Fruit fly (Drosophila melanogaster) whole organism, prepupa: ENCODE data around the gene CG8202.

Source experiments
- CG10631 ChIP-seq: fragments of 200-800 bp; sonication (Bioruptor generic); optimal IDR thresholded peaks from 2 replicates; lab custom pipeline; 2016; ENCODE audit warnings: missing biosample characterization, missing genetic modification characterization
- CG11294 ChIP-seq: fragments of 200-800 bp; sonication (Bioruptor generic); IDR thresholded peaks from 2 replicates; pipeline ENCODE4 v1.3.6; 2022; ENCODE audit warnings: missing biosample characterization, missing genetic modification characterization
- CG11902 ChIP-seq: fragments of 200-800 bp; sonication (Bioruptor generic); optimal IDR thresholded peaks from 3 replicates; lab custom pipeline; 2016; ENCODE audit warnings: missing biosample characterization, missing genetic modification characterization
- CG1621 ChIP-seq: fragments of 200-800 bp; sonication (Bioruptor generic); optimal IDR thresholded peaks from 3 replicates; lab custom pipeline; 2018; ENCODE audit warnings: missing biosample characterization, mild to moderate bottlenecking, missing genetic modification characterization
- CG16779 ChIP-seq: fragments of 200-800 bp; sonication (Bioruptor generic); optimal IDR thresholded peaks from 3 replicates; lab custom pipeline; 2017; ENCODE audit warnings: missing biosample characterization, mild to moderate bottlenecking, missing genetic modification characterization
- CG3032 ChIP-seq: fragments of 200-800 bp; optimal IDR thresholded peaks from 2 replicates; lab custom pipeline; 2019; ENCODE audit warnings: missing biosample characterization, mild to moderate bottlenecking, missing genetic modification characterization, moderate library complexity
- CG31627 ChIP-seq: fragments of 200-800 bp; sonication (Bioruptor generic); optimal IDR thresholded peaks from 3 replicates; lab custom pipeline; 2016; ENCODE audit warnings: missing biosample characterization, missing genetic modification characterization
- CG32006 ChIP-seq: fragments of 200-800 bp; sonication (Bioruptor generic); optimal IDR thresholded peaks from 3 replicates; lab custom pipeline; 2017; ENCODE audit warnings: missing biosample characterization, mild to moderate bottlenecking, missing genetic modification characterization
- CG34406 ChIP-seq: fragments of 200-800 bp; sonication (Bioruptor generic); optimal IDR thresholded peaks from 3 replicates; lab custom pipeline; 2016; ENCODE audit warnings: missing biosample characterization, missing genetic modification characterization
- CG3919 ChIP-seq: fragments of 200-800 bp; sonication (Bioruptor generic); optimal IDR thresholded peaks from 3 replicates; lab custom pipeline; 2016; ENCODE audit warnings: missing biosample characterization, missing genetic modification characterization
- CG6808 ChIP-seq: fragments of 200-800 bp; sonication (Bioruptor generic); optimal IDR thresholded peaks from 3 replicates; lab custom pipeline; 2017; ENCODE audit warnings: missing biosample characterization, missing genetic modification characterization, mild to moderate bottlenecking, moderate library complexity, missing genetic modification reagents
- CG8119 ChIP-seq: fragments of 200-800 bp; sonication (Bioruptor generic); IDR thresholded peaks from 3 replicates; pipeline ENCODE4 v1.3.6; 2022; ENCODE audit warnings: missing biosample characterization, missing genetic modification characterization
- CG8319 ChIP-seq: fragments of 200-800 bp; sonication (Bioruptor generic); optimal IDR thresholded peaks from 3 replicates; lab custom pipeline; 2016; ENCODE audit warnings: missing biosample characterization, missing genetic modification characterization
- CG8632 ChIP-seq: fragments of 200-800 bp; sonication (Bioruptor generic); optimal IDR thresholded peaks from 3 replicates; lab custom pipeline; 2016; ENCODE audit warnings: missing biosample characterization, missing genetic modification characterization
- CG9139 ChIP-seq: fragments of 200-800 bp; sonication (Bioruptor generic); optimal IDR thresholded peaks from 3 replicates; lab custom pipeline; 2017; ENCODE audit warnings: missing biosample characterization, mild to moderate bottlenecking, missing genetic modification characterization
- Eip75B ChIP-seq: fragments of 200-800 bp; sonication (Bioruptor generic); optimal IDR thresholded peaks from 3 replicates; lab custom pipeline; 2016; ENCODE audit warnings: missing biosample characterization, missing genetic modification characterization
- Eip78C ChIP-seq: fragments of 200-800 bp; sonication (Bioruptor generic); peaks from one replicate; lab custom pipeline; 2016; ENCODE audit warnings: missing biosample characterization, missing genetic modification characterization
- Eip93F ChIP-seq: fragments of 200-800 bp; sonication (Bioruptor generic); optimal IDR thresholded peaks from 2 replicates; lab custom pipeline; 2016; ENCODE audit warnings: missing biosample characterization, mild to moderate bottlenecking, missing genetic modification characterization
- Gug ChIP-seq: fragments of 200-800 bp; sonication (Bioruptor generic); IDR thresholded peaks from 2 replicates; pipeline ENCODE4 v1.3.6; 2022; ENCODE audit warnings: missing biosample characterization, missing genetic modification characterization
- Hr4 ChIP-seq: fragments of 200-800 bp; sonication (Bioruptor generic); optimal IDR thresholded peaks from 3 replicates; lab custom pipeline; 2016; ENCODE audit warnings: missing biosample characterization, missing genetic modification characterization
- Met ChIP-seq: fragments of 200-800 bp; sonication (Bioruptor generic); optimal IDR thresholded peaks from 3 replicates; lab custom pipeline; 2016; ENCODE audit warnings: missing biosample characterization, missing genetic modification characterization
- Smox ChIP-seq: fragments of 200-800 bp; sonication (Bioruptor generic); optimal IDR thresholded peaks from 3 replicates; lab custom pipeline; 2016; ENCODE audit warnings: missing biosample characterization, missing genetic modification characterization
- Sox15 ChIP-seq: fragments of 200-800 bp; sonication (Bioruptor generic); optimal IDR thresholded peaks from 3 replicates; lab custom pipeline; 2016; ENCODE audit warnings: missing biosample characterization, missing genetic modification characterization
- achi ChIP-seq: fragments of 200-800 bp; sonication (Bioruptor generic); optimal IDR thresholded peaks from 3 replicates; lab custom pipeline; 2016; ENCODE audit warnings: missing biosample characterization, missing genetic modification characterization
- acj6 ChIP-seq: fragments of 200-800 bp; sonication (Bioruptor generic); optimal IDR thresholded peaks from 3 replicates; lab custom pipeline; 2016; ENCODE audit warnings: missing biosample characterization, missing genetic modification characterization
- fd59A ChIP-seq: fragments of 200-800 bp; sonication (Bioruptor generic); optimal IDR thresholded peaks from 2 replicates; lab custom pipeline; 2017; ENCODE audit warnings: missing biosample characterization, mild to moderate bottlenecking, missing genetic modification characterization, missing genetic modification reagents
- fkh ChIP-seq: fragments of 200-800 bp; sonication (Bioruptor generic); optimal IDR thresholded peaks from 3 replicates; lab custom pipeline; 2017; ENCODE audit warnings: missing biosample characterization, mild to moderate bottlenecking, missing genetic modification characterization, moderate library complexity
- lz ChIP-seq: fragments of 200-800 bp; sonication (Bioruptor generic); optimal IDR thresholded peaks from 3 replicates; lab custom pipeline; 2016; ENCODE audit warnings: missing biosample characterization, missing genetic modification characterization
- net ChIP-seq: fragments of 200-800 bp; sonication (Bioruptor generic); optimal IDR thresholded peaks from 3 replicates; lab custom pipeline; 2016; ENCODE audit warnings: missing biosample characterization, missing genetic modification characterization
- ss ChIP-seq, 2 experiments: fragments of 200-800 bp; sonication (Bioruptor generic); optimal IDR thresholded peaks; 2 replicates in 1 of 2; 3 replicates in 1 of 2; lab custom pipeline; 2017 to 2018; ENCODE audit warnings: mild to moderate bottlenecking in 2 of 2, missing biosample characterization in 2 of 2, missing genetic modification characterization in 2 of 2, moderate library complexity in 1 of 2
- vri ChIP-seq: fragments of 200-800 bp; sonication (Bioruptor generic); optimal IDR thresholded peaks from 3 replicates; lab custom pipeline; 2016; ENCODE audit warnings: missing biosample characterization, mild to moderate bottlenecking, missing genetic modification characterization

Gene CG8202

DNA sequence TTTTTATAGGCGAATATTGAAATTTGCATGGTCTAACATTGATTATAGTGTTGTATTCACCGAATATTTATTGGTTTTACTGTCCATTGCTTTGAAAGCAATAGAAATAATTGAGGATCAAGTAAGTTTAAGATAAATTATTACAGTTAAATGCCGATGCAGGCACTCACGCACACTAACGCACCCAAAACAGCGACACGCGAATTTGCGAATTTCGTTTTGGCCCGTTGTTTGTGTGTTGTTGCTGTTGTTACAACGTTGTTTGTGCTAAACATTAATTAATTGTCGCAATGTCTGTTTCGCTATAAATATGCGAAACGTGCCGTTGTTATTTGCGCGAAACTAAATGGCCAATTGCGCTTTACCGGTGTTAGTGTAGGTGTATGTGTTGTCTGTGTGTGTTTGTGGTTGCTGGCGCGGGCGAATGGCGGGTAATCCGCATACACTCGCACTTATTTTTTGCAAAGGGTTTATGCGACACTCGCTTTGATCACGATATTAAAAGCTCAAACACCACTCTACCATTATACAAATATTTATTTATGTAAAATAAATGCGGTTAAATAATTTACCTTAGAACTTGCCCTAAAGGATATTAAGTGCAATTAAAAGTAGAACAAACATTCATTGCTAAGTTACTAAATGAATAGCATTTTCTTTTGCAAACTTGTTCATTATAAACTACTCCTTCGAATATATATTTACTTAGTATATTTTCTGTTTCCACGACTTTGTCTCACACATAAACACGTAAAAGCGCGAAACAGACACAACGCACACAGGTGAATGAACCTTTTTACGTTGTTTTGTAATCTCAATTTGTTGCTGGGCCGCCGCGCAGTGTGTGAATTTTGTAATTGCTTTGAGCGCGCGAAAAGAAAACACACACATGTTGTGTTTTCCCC lies 16.2 kb downstream of the CG8202 start (continued):
- peak; percentile 59 for TF ChIP-seq Eip93F (GFP tag; lab: Kevin White, UChicago)
- peak; percentile 49 to 76 for TF ChIP-seq ss (GFP tag; optimal IDR thresholded peaks at IDR 0.05; lab: Kevin White, UChicago)
- peak; percentile 72 for TF ChIP-seq CG10631 (GFP tag; lab: Kevin White, UChicago)
- peak; percentile 89 for TF ChIP-seq CG32006 (GFP tag; lab: Kevin White, UChicago)
- TF ChIP-seq lz, result peak; percentile 84
- TF ChIP-seq CG1621 (tag; lab: Kevin White, UChicago), result no peak
- peak; percentile 96 for TF ChIP-seq Eip78C (GFP tag; lab: Kevin White, UChicago)
- TF ChIP-seq Smox (GFP tag; lab: Kevin White, UChicago), result peak; percentile 88
- peak; percentile 79 for TF ChIP-seq CG31627 (GFP tag; lab: Kevin White, UChicago)
- TF ChIP-seq Met (GFP tag; lab: Kevin White, UChicago), result peak; percentile 87

DNA sequence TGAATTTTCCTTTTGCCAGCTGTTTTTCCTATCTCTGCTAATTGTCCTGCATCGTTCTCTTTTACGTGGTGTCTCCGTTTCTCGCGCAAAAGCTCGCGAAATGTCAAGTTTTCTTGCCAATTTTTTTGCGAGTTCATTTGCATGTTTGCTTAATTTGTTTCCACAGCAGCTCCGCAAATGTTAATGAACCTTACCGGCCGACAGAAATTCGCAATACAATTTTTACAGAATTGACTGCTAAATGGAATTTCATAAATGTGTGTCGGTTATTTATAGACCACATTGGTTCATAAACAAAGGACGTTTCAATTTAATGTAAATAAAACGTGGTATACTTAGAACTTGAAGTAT lies 16.9 kb downstream of the CG8202 start:
- TF ChIP-seq CG32006 (GFP tag; lab: Kevin White, UChicago) (no peak), Eip75B (GFP tag; lab: Kevin White, UChicago) (no peak), acj6 (no peak), vri (no peak), net (no peak), CG8632 (no peak), Met (GFP tag; lab: Kevin White, UChicago) (no peak), fd59A (GFP tag; lab: Kevin White, UChicago) (no peak), CG6808 (GFP tag; lab: Kevin White, UChicago) (no peak), CG16779 (tag; lab: Kevin White, UChicago) (no peak), CG3032 (tag; lab: Kevin White, UChicago) (no peak)

DNA sequence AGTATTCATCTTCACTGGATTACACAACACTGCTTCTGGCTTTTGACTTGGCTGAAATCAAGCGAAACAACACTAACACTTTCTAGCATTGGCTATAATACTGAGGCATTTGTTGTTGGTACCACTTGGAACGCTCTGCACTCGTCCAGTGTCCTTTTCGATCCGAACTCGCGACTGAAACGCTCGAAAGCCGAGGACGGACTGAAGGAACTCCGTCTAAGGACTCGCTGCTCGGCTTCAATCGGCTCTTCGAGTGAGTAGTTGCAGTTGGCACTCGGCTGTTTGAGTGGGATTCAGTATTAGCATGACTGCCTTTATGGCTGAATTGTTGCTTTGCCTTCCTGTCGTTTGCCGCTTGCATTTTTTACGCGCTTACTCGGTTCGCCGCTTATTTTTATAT lies 36.1 kb downstream of the CG8202 start, which contains the start of the genes CG34135 and CG11768:
TSS of gene CG34135 (minus strand) at position 194 of the 400 bp plus-strand sequence.
TSS of gene CG11768 (minus strand) at position 203 of the 400 bp plus-strand sequence.
- TF ChIP-seq CG3919 (GFP tag; lab: Kevin White, UChicago) (no peak), Eip93F (GFP tag; lab: Kevin White, UChicago) (no peak), Sox15 (no peak)

DNA sequence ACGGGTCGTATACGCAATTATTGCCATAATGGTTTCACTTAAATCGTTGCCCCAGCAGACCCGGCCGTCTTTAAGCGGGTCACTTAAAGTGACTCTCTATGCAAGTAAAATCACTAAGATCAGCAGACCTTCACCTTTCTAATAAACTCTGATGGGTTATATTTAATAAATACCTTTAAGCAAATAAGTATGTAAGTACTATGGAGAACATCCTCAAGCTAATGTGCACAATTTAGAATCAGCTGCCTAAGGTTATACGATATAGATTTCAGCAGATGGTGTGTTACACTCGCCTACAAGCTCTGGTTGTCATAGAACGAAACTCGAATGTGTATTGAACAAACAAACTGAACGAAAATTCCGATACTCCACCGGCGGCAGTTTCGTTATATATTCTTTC lies 37.2 kb downstream of the CG8202 start, which contains the start of gene CG8236:
TSS of gene CG8236 (plus strand) at position 301 of the 400 bp plus-strand sequence.
- TF ChIP-seq CG9139 (GFP tag; lab: Kevin White, UChicago), result no peak
- no peak for TF ChIP-seq CG11902
- TF ChIP-seq CG11294 (GFP tag; lab: Robert Waterston, UW), result no peak
- no peak for TF ChIP-seq CG8319 (GFP tag; lab: Kevin White, UChicago)
- no peak for TF ChIP-seq Smox (GFP tag; lab: Kevin White, UChicago)
- no peak for TF ChIP-seq fkh (GFP tag; lab: Kevin White, UChicago)
- no peak for TF ChIP-seq CG3032 (tag; lab: Kevin White, UChicago)
- TF ChIP-seq Hr4 (GFP tag; lab: Kevin White, UChicago), result no peak
- no peak for TF ChIP-seq Gug
- TF ChIP-seq achi, result no peak
- TF ChIP-seq vri, result no peak
- TF ChIP-seq CG8119, result no peak

DNA sequence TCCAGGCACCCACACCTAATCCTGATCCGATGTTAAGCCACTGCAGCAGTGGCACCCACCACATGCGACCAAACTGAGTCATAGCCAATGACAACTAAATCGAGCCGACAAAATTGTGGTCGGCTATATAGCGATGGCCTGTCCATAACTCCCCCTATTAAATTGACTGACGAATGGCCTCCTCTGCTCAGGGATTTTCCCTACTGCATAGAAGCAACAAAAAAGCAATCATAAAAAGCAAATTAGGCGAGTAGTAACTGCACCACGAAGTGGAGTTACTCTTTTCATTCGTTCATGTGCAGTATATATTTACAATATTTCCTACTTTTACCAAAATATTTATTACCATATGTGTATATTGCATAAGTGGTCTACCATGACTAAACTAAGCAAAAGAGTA lies 40.7 kb downstream of the CG8202 start, which contains the start of gene CG13318:
TSS of gene CG13318 (minus strand) at position 101 of the 400 bp plus-strand sequence.
- no peak for TF ChIP-seq CG34406 (GFP tag; lab: Kevin White, UChicago)
- TF ChIP-seq Eip78C (GFP tag; lab: Kevin White, UChicago), result no peak
- TF ChIP-seq CG9139 (GFP tag; lab: Kevin White, UChicago), result no peak
